Worm (Caenorhabditis elegans) whole organism, late embryonic: ENCODE data around the gene F36F12.7.
"Not testable (repeated sequence)": the region's sequence is repeated elsewhere in the genome, so short reads cannot be mapped to it uniquely, and the experiment has no call there.

Experiments
- C08G9.2 ChIP-seq: sonication (generic microtip); optimal IDR thresholded peaks from 2 replicates; lab custom pipeline; 2016; ENCODE audit warnings: mild to moderate bottlenecking, missing genetic modification characterization, moderate library complexity, missing compliant biosample characterization
- K02D7.2 ChIP-seq: sonication (generic microtip); optimal IDR thresholded peaks from 2 replicates; lab custom pipeline; 2017; ENCODE audit warnings: mild to moderate bottlenecking, missing genetic modification characterization, missing compliant biosample characterization
- K09A11.1 ChIP-seq: sonication (generic microtip); optimal IDR thresholded peaks from 2 replicates; lab custom pipeline; 2017; ENCODE audit warnings: antibody characterized with exemption, mild to moderate bottlenecking, missing genetic modification characterization, missing compliant biosample characterization; ENCODE audit not compliant: insufficient read depth
- T23F11.4 ChIP-seq: fragments of 200-800 bp; sonication (Bioruptor generic); optimal IDR thresholded peaks from 2 replicates; lab custom pipeline; 2018; ENCODE audit warnings: mild to moderate bottlenecking, missing genetic modification characterization, missing compliant biosample characterization
- Y22D7AL.16 ChIP-seq: sonication (generic microtip); optimal IDR thresholded peaks from 2 replicates; lab custom pipeline; 2016; ENCODE audit warnings: missing genetic modification characterization, missing compliant biosample characterization
- ceh-14 ChIP-seq: sonication (generic microtip); optimal IDR thresholded peaks from 2 replicates; lab custom pipeline; 2016; ENCODE audit warnings: missing genotype, missing genetic modification characterization, missing compliant biosample characterization
- ceh-18 ChIP-seq: sonication (generic microtip); optimal IDR thresholded peaks from 2 replicates; lab custom pipeline; 2016; ENCODE audit warnings: missing genetic modification characterization, missing compliant biosample characterization
- ceh-19 ChIP-seq: fragments of 200-800 bp; sonication (Bioruptor generic); optimal IDR thresholded peaks from 2 replicates; lab custom pipeline; 2018; ENCODE audit warnings: mild to moderate bottlenecking, missing genetic modification characterization, missing compliant biosample characterization
- ceh-30 ChIP-seq: fragments of 150-350 bp; optimal IDR thresholded peaks from 2 replicates; lab custom pipeline; 2014; ENCODE audit warnings: missing biosample characterization, missing genetic modification characterization
- ceh-31 ChIP-seq: sonication (generic microtip); optimal IDR thresholded peaks from 2 replicates; lab custom pipeline; 2016; ENCODE audit warnings: missing genetic modification characterization, missing compliant biosample characterization
- ceh-34 ChIP-seq: sonication (generic microtip); optimal IDR thresholded peaks from 2 replicates; lab custom pipeline; 2016; ENCODE audit warnings: mild to moderate bottlenecking, missing genetic modification characterization, missing compliant biosample characterization
- ceh-45 ChIP-seq: fragments of 200-800 bp; sonication (Bioruptor generic); IDR thresholded peaks from 2 replicates; pipeline ENCODE4 v1.3.6; 2022; ENCODE audit warnings: missing genetic modification reagents, missing genetic modification characterization, missing compliant biosample characterization
- ceh-48 ChIP-seq: sonication (generic microtip); optimal IDR thresholded peaks from 2 replicates; lab custom pipeline; 2016; ENCODE audit warnings: missing genetic modification characterization, inconsistent platforms, missing compliant biosample characterization
- che-1 ChIP-seq: sonication (generic microtip); optimal IDR thresholded peaks from 2 replicates; lab custom pipeline; 2016; ENCODE audit warnings: mild to moderate bottlenecking, missing genetic modification characterization, missing compliant biosample characterization
- dve-1 ChIP-seq: sonication (generic microtip); optimal IDR thresholded peaks from 2 replicates; lab custom pipeline; 2017; ENCODE audit warnings: antibody characterized with exemption, mild to moderate bottlenecking, missing genetic modification characterization, missing compliant biosample characterization
- elt-2 ChIP-seq: sonication (generic microtip); optimal IDR thresholded peaks from 2 replicates; lab custom pipeline; 2016; ENCODE audit warnings: missing genetic modification reagents, missing genetic modification characterization, missing compliant biosample characterization
- fkh-6 ChIP-seq: sonication (generic microtip); optimal IDR thresholded peaks from 2 replicates; lab custom pipeline; 2016; ENCODE audit warnings: missing genetic modification characterization, missing compliant biosample characterization
- gmeb-2 ChIP-seq: sonication (generic microtip); optimal IDR thresholded peaks from 2 replicates; lab custom pipeline; 2016; ENCODE audit warnings: missing genetic modification characterization, inconsistent platforms, missing compliant biosample characterization
- hlh-13 ChIP-seq: fragments of 200-800 bp; sonication (Bioruptor generic); optimal IDR thresholded peaks from 2 replicates; lab custom pipeline; 2018; ENCODE audit warnings: mild to moderate bottlenecking, missing genetic modification characterization, missing compliant biosample characterization
- lim-6 ChIP-seq: sonication (generic microtip); optimal IDR thresholded peaks from 2 replicates; lab custom pipeline; 2016; ENCODE audit warnings: missing genetic modification characterization, missing compliant biosample characterization
- lin-11 ChIP-seq: fragments of 200-800 bp; sonication (Bioruptor generic); optimal IDR thresholded peaks from 2 replicates; lab custom pipeline; 2018; ENCODE audit warnings: mild to moderate bottlenecking, missing genetic modification characterization, missing compliant biosample characterization
- madf-2 ChIP-seq: sonication (generic microtip); optimal IDR thresholded peaks from 2 replicates; lab custom pipeline; 2017; ENCODE audit warnings: missing genetic modification characterization, missing compliant biosample characterization
- nfya-1 ChIP-seq: sonication (generic microtip); optimal IDR thresholded peaks from 2 replicates; lab custom pipeline; 2017; ENCODE audit warnings: missing genetic modification characterization, mild to moderate bottlenecking, missing compliant biosample characterization, antibody characterized with exemption, moderate library complexity
- nhr-11 ChIP-seq: fragments of 150-350 bp; optimal IDR thresholded peaks from 2 replicates; lab custom pipeline; 2014; ENCODE audit warnings: missing biosample characterization, missing genetic modification characterization
- npax-4 ChIP-seq: sonication (generic microtip); optimal IDR thresholded peaks from 2 replicates; lab custom pipeline; 2016; ENCODE audit warnings: missing genetic modification characterization, missing compliant biosample characterization
- odd-2 ChIP-seq: sonication (generic microtip); optimal IDR thresholded peaks from 2 replicates; lab custom pipeline; 2017; ENCODE audit warnings: antibody characterized with exemption, mild to moderate bottlenecking, missing genetic modification characterization, missing compliant biosample characterization
- pat-9 ChIP-seq: fragments of 200-800 bp; sonication (Bioruptor generic); optimal IDR thresholded peaks from 2 replicates; lab custom pipeline; 2018; ENCODE audit warnings: mild to moderate bottlenecking, missing genetic modification characterization, moderate library complexity, missing compliant biosample characterization
- pqm-1 ChIP-seq: sonication (generic microtip); optimal IDR thresholded peaks from 2 replicates; lab custom pipeline; 2016; ENCODE audit warnings: missing genetic modification characterization, missing compliant biosample characterization
- ref-2 ChIP-seq: sonication (generic microtip); optimal IDR thresholded peaks from 2 replicates; lab custom pipeline; 2016; ENCODE audit warnings: missing genetic modification characterization, missing compliant biosample characterization
- sox-2 ChIP-seq: fragments of 200-800 bp; sonication (Bioruptor generic); IDR thresholded peaks from 2 replicates; pipeline ENCODE4 v1.3.6; 2022; ENCODE audit warnings: missing genetic modification reagents, missing genetic modification characterization, missing compliant biosample characterization
- sox-4 ChIP-seq: sonication (generic microtip); optimal IDR thresholded peaks from 2 replicates; lab custom pipeline; 2017; ENCODE audit warnings: mild to moderate bottlenecking, missing genetic modification characterization, inconsistent platforms, missing compliant biosample characterization
- syd-9 ChIP-seq: sonication (generic microtip); optimal IDR thresholded peaks from 2 replicates; lab custom pipeline; 2016; ENCODE audit warnings: mild to moderate bottlenecking, missing genetic modification characterization, moderate library complexity, missing compliant biosample characterization
- tbx-2 ChIP-seq: sonication (generic microtip); optimal IDR thresholded peaks from 2 replicates; lab custom pipeline; 2016; ENCODE audit warnings: missing genetic modification characterization, missing compliant biosample characterization
- unc-42 ChIP-seq: sonication (generic microtip); optimal IDR thresholded peaks from 2 replicates; lab custom pipeline; 2016; ENCODE audit warnings: missing genotype, missing genetic modification characterization, missing compliant biosample characterization
- unc-86 ChIP-seq: sonication (generic microtip); optimal IDR thresholded peaks from 2 replicates; lab custom pipeline; 2016; ENCODE audit warnings: missing genetic modification characterization, missing compliant biosample characterization
- ztf-16 ChIP-seq: sonication (generic microtip); optimal IDR thresholded peaks from 2 replicates; lab custom pipeline; 2017; ENCODE audit warnings: missing genetic modification characterization, missing compliant biosample characterization

Gene F36F12.7

ce11 chrV:2139918-2140317, 40.8 kb downstream of the F36F12.7 start, which contains the start of gene F22F7.7:
Gene F22F7.7 (minus strand): TSS chrV:2140042.
- TF ChIP-seq unc-86, result no peak
- no peak for TF ChIP-seq odd-2
- TF ChIP-seq madf-2 (tag; lab: Kevin White, UChicago), result no peak
- TF ChIP-seq ceh-14, result no peak
- TF ChIP-seq ceh-18 (tag; lab: Kevin White, UChicago), result no peak
- TF ChIP-seq T23F11.4 (GFP tag; lab: Kevin White, UChicago), result no peak
- TF ChIP-seq ceh-31 (tag; lab: Kevin White, UChicago), result no peak
- no peak for TF ChIP-seq tbx-2 (tag; lab: Kevin White, UChicago)
- no peak for TF ChIP-seq ceh-48
- TF ChIP-seq gmeb-2 (tag; lab: Kevin White, UChicago), result no peak
- no peak for TF ChIP-seq sox-4 (tag; lab: Kevin White, UChicago)

DNA sequence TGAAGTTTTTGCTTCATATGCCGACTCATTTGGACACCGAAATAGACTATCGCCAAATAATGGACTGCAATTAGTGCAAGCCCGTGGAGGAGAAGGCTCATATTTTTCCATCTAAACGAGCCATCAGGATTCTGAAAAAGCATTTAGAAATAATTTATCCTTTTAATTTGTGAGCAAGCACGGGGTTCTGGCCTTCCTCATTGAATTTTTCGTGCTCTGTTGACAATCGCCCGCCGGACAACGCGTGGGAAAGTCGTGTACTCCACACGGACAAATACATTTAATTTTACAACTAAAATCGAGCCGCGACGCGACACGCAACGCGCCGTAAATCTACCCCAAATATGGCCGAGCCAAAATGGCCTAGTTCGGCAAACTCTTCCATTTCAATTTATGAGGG, 45.3 kb downstream of the F36F12.7 start, which contains the start of gene F22F7.12:
Gene F22F7.12, minus strand, starts transcription at position 101 of the 400 bp plus-strand sequence.
- TF ChIP-seq tbx-2 (tag; lab: Kevin White, UChicago); ztf-16; ceh-30: not testable (repeated sequence)
- TF ChIP-seq, all 69 proteins: peak for 0; not testable (repeated sequence) for 69

ce11 chrV:2146044-2146443, 46.9 kb downstream of the F36F12.7 start, which contains the start of gene str-52:
Gene str-52 (minus strand): TSS chrV:2146144.
- TF ChIP-seq hlh-13 (GFP tag; lab: Kevin White, UChicago) (no peak), ceh-45 (no peak), sox-2 (GFP tag; lab: Robert Waterston, UW) (no peak), unc-86 (no peak), nfya-1 (no peak), nhr-11 (tag; lab: Kevin White, UChicago) (no peak), syd-9 (no peak), ceh-14 (no peak), K02D7.2 (tag; lab: Kevin White, UChicago) (no peak), C08G9.2 (no peak), elt-2 (no peak), sox-4 (tag; lab: Kevin White, UChicago) (no peak), che-1 (tag; lab: Kevin White, UChicago) (no peak), pat-9 (tag; lab: Kevin White, UChicago) (no peak), unc-42 (tag; lab: Kevin White, UChicago) (no peak)

DNA sequence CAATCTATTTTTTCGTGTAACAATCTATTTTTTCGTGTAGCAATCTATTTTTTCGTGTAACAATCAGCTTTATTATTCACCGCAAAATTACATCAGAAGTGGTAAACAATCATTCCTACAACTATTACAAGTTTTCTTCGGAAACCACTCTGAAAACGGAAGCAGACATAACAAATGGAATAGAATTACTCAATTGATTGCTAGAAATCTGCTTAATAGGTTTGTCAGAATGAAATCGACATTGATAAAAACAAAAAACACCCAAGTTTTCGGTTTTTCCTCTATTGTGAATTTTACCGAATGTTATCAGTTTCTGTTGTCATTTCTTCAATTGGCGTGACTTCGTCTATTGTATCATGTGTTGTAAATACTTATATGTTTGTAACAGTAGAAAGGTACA, 47.7 kb downstream of the F36F12.7 start, which contains the start of gene srbc-20:
Gene srbc-20, plus strand, starts transcription at position 301 of the 400 bp plus-strand sequence.
- no peak for TF ChIP-seq pqm-1 (tag; lab: Kevin White, UChicago)
- no peak for TF ChIP-seq madf-2 (tag; lab: Kevin White, UChicago)
- TF ChIP-seq ceh-19, result no peak
- TF ChIP-seq dve-1, result no peak
- no peak for TF ChIP-seq K09A11.1 (tag; lab: Kevin White, UChicago)
- no peak for TF ChIP-seq ceh-34 (tag; lab: Kevin White, UChicago)
- no peak for TF ChIP-seq fkh-6 (tag; lab: Kevin White, UChicago)
- TF ChIP-seq ref-2 (tag; lab: Kevin White, UChicago), result no peak
- no peak for TF ChIP-seq Y22D7AL.16 (tag; lab: Kevin White, UChicago)
- TF ChIP-seq npax-4 (tag; lab: Kevin White, UChicago), result no peak
- TF ChIP-seq lin-11 (tag; lab: Kevin White, UChicago), result no peak
- no peak for TF ChIP-seq lim-6 (tag; lab: Kevin White, UChicago)
- no peak for TF ChIP-seq unc-86
